Worm (Caenorhabditis elegans): ENCODE data around the gene frpr-14.

frpr-14 gene

DNA sequence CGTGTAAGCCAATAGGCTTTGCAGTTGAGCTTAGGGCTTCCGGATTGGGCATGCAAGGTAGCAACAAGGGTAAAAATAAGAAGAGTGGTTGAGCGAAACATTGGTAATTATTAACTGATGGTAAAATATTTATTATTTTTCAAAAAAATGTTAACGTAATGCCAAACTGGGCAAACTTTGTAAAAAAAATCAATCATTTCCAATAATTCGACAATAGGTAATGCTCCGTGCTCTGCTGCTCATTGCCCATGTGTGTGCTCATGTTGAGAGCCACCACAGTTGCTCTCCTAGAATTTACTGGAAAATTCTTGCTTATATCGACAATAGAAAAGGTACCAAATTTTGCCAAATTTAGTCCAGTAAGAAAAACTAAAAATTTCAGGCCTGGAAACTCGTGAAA is 29.9 kb downstream of the frpr-14 start, which contains the start of the genes T02H6.10 and T02H6.8:
TSS of gene T02H6.10 (minus strand) at position 101 of the 400 bp plus-strand sequence.
TSS of gene T02H6.8 (plus strand) at position 221 of the 400 bp plus-strand sequence.
- TF ChIP-seq tab-1 (GFP tag; IDR thresholded peaks at IDR 0.05) (no peak), ref-1 (GFP tag; conservative IDR thresholded peaks at IDR 0.05) (no peak), cog-1 (tag; optimal IDR thresholded peaks at IDR 0.05) (no peak), flt-1 (GFP tag; IDR thresholded peaks at IDR 0.05) (no peak), med-1 (GFP tag; optimal IDR thresholded peaks at IDR 0.05; ENCODE audit: insufficient read depth) (no peak), klf-2 (GFP tag; conservative IDR thresholded peaks at IDR 0.05) (no peak), ztf-29 (GFP tag; IDR thresholded peaks at IDR 0.05) (no peak), ztf-23 (GFP tag; IDR thresholded peaks at IDR 0.05) (no peak), T22C8.4 (GFP tag; IDR thresholded peaks at IDR 0.05) (no peak)

DNA sequence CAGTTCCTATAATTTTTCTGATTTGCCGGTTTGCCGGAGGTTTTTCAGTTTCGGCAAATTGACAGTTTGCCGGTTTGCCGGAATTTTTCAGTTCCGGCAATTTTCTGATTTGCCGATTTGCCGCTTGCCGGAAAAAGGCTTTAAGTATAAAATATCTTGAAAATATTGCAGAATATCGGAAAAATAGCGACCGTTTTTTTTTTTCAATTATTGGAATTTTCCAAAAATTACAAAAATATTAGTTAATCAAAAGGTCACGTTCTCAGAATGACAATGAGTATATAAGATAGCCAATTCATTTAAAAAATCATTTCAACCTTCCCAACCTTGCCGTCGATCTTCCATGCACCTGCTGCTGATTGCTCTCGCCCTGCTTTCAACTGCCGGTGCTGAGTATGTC is 31.6 kb downstream of the frpr-14 start, which contains the start of gene T02H6.7:
TSS of gene T02H6.7 (plus strand) at position 301 of the 400 bp plus-strand sequence.
- TF ChIP-seq tab-1 (GFP tag; IDR thresholded peaks at IDR 0.05) (no peak), T22C8.4 (GFP tag; IDR thresholded peaks at IDR 0.05) (no peak), med-1 (GFP tag; optimal IDR thresholded peaks at IDR 0.05; ENCODE audit: insufficient read depth) (no peak), flt-1 (GFP tag; IDR thresholded peaks at IDR 0.05) (no peak), klf-2 (GFP tag; conservative IDR thresholded peaks at IDR 0.05) (no peak), cog-1 (tag; optimal IDR thresholded peaks at IDR 0.05) (no peak), ref-1 (GFP tag; conservative IDR thresholded peaks at IDR 0.05) (no peak), ztf-29 (GFP tag; IDR thresholded peaks at IDR 0.05) (no peak), ztf-23 (GFP tag; IDR thresholded peaks at IDR 0.05) (no peak)

DNA sequence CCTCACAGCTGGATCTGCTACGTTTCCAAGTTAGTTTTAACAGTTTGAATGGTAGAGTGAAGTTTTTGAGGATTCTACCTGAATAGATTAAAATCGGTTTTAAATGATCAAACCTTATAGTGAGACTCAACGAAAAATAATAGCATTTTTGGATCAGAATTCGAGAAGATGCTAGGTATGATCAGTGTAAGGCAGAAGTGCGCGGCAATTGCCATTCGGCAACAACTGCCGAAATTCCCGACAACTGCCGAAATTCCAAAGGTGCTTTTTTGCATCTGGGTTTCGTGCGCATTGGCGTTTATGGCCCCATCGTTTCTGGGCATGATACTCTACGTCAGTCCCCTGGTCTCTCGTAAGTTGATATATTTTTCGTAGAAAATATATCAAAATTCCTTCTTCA is 32.7 kb downstream of the frpr-14 start, which contains the start of gene T02H6.6:
TSS of gene T02H6.6 (plus strand) at position 301 of the 400 bp plus-strand sequence.
- no peak for TF ChIP-seq cog-1 (tag; optimal IDR thresholded peaks at IDR 0.05)
- TF ChIP-seq flt-1 (GFP tag; IDR thresholded peaks at IDR 0.05), result no peak
- TF ChIP-seq med-1 (GFP tag; optimal IDR thresholded peaks at IDR 0.05; ENCODE audit: insufficient read depth), result no peak
- no peak for TF ChIP-seq ztf-23 (GFP tag; IDR thresholded peaks at IDR 0.05)
- no peak for TF ChIP-seq klf-2 (GFP tag; conservative IDR thresholded peaks at IDR 0.05)

DNA sequence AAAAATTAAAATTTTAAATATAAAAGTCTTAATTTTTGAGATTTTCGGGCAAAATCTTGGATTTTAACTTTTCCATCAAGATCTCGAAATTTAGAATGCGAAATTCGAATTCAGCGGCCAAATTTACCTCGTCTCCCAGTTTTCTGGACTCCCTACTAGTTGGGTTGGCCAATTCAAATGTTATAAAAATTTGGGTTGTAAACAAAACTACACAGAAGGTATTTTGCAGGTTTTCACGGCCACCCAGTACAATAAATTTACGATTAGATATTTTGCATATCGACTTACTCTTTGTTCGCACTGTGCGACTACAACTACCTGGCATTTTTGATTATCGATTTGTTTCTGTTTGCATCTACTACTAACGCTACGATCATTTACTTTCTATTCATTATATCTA is 34.1 kb downstream of the frpr-14 start, which contains the start of gene T02H6.5:
TSS of gene T02H6.5 (plus strand) at position 301 of the 400 bp plus-strand sequence.
- no peak for TF ChIP-seq klf-2 (GFP tag; conservative IDR thresholded peaks at IDR 0.05)
- no peak for TF ChIP-seq flt-1 (GFP tag; IDR thresholded peaks at IDR 0.05)
- no peak for TF ChIP-seq cog-1 (tag; optimal IDR thresholded peaks at IDR 0.05)
- no peak for TF ChIP-seq ref-1 (GFP tag; conservative IDR thresholded peaks at IDR 0.05)
- TF ChIP-seq ztf-23 (GFP tag; IDR thresholded peaks at IDR 0.05), result no peak
- no peak for TF ChIP-seq T22C8.4 (GFP tag; IDR thresholded peaks at IDR 0.05)
- no peak for TF ChIP-seq tab-1 (GFP tag; IDR thresholded peaks at IDR 0.05)
- TF ChIP-seq ztf-29 (GFP tag; IDR thresholded peaks at IDR 0.05), result no peak
- no peak for TF ChIP-seq med-1 (GFP tag; optimal IDR thresholded peaks at IDR 0.05; ENCODE audit: insufficient read depth)

DNA sequence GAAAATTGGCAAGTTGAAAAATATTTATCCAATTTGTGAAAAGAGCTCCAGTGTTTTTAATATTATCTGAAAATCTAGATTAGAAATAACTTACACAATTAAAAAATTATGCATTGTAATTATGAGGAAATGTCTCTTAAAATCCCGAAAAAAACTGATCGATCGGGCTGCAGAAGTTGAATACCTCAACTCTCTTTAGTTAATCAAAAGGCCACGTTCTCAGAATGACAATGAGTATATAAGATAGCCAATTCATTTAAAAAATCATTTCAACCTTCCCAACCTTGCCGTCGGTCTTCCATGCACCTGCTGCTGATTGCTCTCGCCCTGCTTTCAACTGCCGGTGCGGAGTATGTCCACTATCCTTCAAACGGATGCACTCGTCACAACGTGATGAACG is 39.0 kb downstream of the frpr-14 start, which contains the start of gene T02H6.4:
TSS of gene T02H6.4 (plus strand) at position 301 of the 400 bp plus-strand sequence.
- TF ChIP-seq ztf-23 (GFP tag; IDR thresholded peaks at IDR 0.05) (no peak), cog-1 (tag; optimal IDR thresholded peaks at IDR 0.05) (no peak), med-1 (GFP tag; optimal IDR thresholded peaks at IDR 0.05; ENCODE audit: insufficient read depth) (no peak), T22C8.4 (GFP tag; IDR thresholded peaks at IDR 0.05) (no peak), tab-1 (GFP tag; IDR thresholded peaks at IDR 0.05) (no peak), flt-1 (GFP tag; IDR thresholded peaks at IDR 0.05) (no peak), klf-2 (GFP tag; conservative IDR thresholded peaks at IDR 0.05) (no peak), ref-1 (GFP tag; conservative IDR thresholded peaks at IDR 0.05) (no peak)

DNA sequence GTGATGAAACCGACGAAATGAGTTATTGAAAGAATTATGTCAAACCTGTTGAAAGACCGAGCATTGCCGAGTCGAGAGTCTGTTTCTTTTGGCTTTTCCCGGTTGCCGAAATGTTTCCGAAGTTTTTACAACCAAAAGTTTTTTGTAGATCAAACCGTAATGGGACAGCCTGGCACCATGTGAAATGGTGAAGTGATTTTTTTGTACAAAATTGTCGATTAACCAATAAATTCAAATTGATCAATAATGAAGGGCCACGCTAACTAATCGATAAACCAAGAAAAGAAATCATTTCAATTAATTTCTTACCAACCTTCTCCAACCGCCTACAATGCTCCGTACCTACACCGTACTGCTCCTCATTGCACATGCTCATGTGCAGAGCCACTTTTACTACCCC is 40.8 kb downstream of the frpr-14 start, which contains the start of gene T02H6.3:
TSS of gene T02H6.3 (plus strand) at position 301 of the 400 bp plus-strand sequence.
- TF ChIP-seq T22C8.4 (GFP tag; IDR thresholded peaks at IDR 0.05) (no peak), cog-1 (tag; optimal IDR thresholded peaks at IDR 0.05) (no peak), tab-1 (GFP tag; IDR thresholded peaks at IDR 0.05) (no peak), med-1 (GFP tag; optimal IDR thresholded peaks at IDR 0.05; ENCODE audit: insufficient read depth) (no peak), ztf-23 (GFP tag; IDR thresholded peaks at IDR 0.05) (no peak), ztf-29 (GFP tag; IDR thresholded peaks at IDR 0.05) (no peak), ref-1 (GFP tag; conservative IDR thresholded peaks at IDR 0.05) (no peak), flt-1 (GFP tag; IDR thresholded peaks at IDR 0.05) (no peak), klf-2 (GFP tag; conservative IDR thresholded peaks at IDR 0.05) (no peak)

DNA sequence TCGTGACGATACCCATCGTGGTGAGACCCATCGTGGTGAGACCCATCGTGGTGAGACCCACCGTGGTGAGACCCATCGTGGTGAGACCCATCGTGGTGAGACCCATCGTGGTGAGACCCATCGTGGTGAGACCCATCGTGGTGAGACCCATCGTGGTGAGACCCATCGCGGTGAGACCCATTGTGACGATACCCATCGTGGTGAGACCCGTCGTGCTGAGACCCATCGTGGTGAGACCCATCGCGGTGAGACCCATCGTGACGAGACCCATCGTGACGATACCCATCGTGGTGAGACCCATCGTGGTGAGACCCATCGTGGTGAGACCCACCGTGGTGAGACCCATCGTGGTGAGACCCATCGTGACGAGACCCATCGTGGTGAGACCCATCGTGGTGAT is 44.3 kb downstream of the frpr-14 start:
- TF ChIP-seq T22C8.4 (GFP tag; IDR thresholded peaks at IDR 0.05), result peak; percentile 34; the same call in 1 of the 2 replicates
- TF ChIP-seq ref-1 (GFP tag; conservative IDR thresholded peaks at IDR 0.05), result 0 out of 2 replicates have a peak, but pooled peaks have one; percentile 28
- TF ChIP-seq ztf-23 (GFP tag; IDR thresholded peaks at IDR 0.05), result peak; percentile 41; the same call in 1 of the 2 replicates
- peak; percentile 80 for TF ChIP-seq tab-1 (GFP tag; IDR thresholded peaks at IDR 0.05)

DNA sequence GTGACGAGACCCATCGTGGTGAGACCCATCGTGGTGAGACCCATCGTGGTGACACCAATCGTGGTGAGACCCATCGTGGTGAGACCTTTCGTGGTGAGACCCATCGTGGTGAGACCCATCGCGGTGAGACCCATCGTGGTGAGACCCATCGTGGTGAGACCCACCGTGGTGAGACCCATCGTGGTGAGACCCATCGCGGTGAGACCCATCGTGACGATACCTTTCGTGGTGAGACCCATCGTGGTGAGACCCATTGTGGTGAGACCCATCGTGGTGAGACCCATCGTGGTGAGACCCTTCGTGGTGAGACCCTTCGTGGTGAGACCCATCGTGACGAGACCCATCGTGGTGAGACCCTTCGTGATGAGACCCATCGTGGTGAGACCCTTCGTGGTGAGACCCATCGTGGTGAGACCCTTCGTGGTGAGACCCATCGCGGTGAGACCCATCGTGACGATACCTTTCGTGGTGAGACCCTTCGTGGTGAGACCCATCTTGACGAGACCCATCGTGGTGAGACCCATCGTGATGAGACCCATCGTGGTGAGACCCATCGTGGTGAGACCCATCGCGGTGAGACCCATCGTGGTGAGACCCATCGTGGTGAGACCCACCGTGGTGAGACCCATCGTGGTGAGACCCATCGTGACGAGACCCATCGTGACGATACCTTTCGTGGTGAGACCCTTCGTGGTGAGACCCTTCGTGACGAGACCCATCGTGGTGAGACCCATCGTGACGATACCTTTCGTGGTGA is 46.2 kb downstream of the frpr-14 start:
- TF ChIP-seq ztf-29 (GFP tag; IDR thresholded peaks at IDR 0.05) (peak; percentile 23; the same call in 1 of the 2 replicates), klf-2 (GFP tag; conservative IDR thresholded peaks at IDR 0.05) (peak; percentile 66), flt-1 (GFP tag; IDR thresholded peaks at IDR 0.05) (peak; percentile 69), ref-1 (GFP tag; conservative IDR thresholded peaks at IDR 0.05) (peak; percentile 59), tab-1 (GFP tag; IDR thresholded peaks at IDR 0.05) (peak; percentile 81), T22C8.4 (GFP tag; IDR thresholded peaks at IDR 0.05) (peak; percentile 75)

DNA sequence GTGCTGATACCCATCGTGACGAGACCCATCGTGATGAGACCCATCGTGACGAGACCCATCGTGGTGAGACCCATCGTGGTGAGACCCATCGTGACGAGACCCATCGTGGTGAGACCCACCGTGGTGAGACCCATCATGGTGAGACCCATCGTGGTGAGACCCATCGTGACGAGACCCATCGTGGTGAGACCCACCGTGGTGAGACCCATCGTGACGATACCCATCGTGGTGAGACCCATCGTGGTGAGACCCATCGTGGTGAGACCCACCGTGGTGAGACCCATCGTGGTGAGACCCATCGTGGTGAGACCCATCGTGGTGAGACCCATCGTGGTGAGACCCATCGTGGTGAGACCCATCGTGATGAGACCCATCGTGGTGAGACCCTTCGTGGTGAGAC is 47.7 kb downstream of the frpr-14 start:
- TF ChIP-seq ztf-23 (GFP tag; IDR thresholded peaks at IDR 0.05) (peak; percentile 48; the same call in 1 of the 2 replicates), tab-1 (GFP tag; IDR thresholded peaks at IDR 0.05) (0 out of 2 replicates have a peak, but pooled peaks have one; percentile 45)

DNA sequence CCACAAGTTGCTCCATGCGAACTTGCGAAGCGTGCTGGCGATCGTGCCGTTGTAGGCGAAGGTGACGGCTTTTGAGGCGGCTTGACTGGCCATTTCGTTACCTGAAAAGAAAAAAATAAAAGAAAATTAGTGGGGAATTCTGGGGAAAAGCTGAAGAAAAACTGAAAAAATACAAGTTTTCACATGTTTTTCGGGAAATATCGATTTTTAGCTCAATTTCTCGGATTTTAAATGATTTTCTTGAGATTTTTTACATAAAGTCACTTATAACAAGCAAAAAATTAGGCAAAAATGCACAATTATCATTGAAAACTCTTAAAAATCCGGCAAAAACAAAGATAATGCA is 50.2 kb downstream of the frpr-14 start, which contains the start of gene T02H6.11:
TSS of gene T02H6.11 (minus strand) at position 101 of the 346 bp plus-strand sequence.
- TF ChIP-seq tab-1 (GFP tag; IDR thresholded peaks at IDR 0.05) (no peak), med-1 (GFP tag; optimal IDR thresholded peaks at IDR 0.05; ENCODE audit: insufficient read depth) (no peak), flt-1 (GFP tag; IDR thresholded peaks at IDR 0.05) (no peak), klf-2 (GFP tag; conservative IDR thresholded peaks at IDR 0.05) (no peak), ref-1 (GFP tag; conservative IDR thresholded peaks at IDR 0.05) (no peak), cog-1 (tag; optimal IDR thresholded peaks at IDR 0.05) (no peak), ztf-23 (GFP tag; IDR thresholded peaks at IDR 0.05) (no peak), ztf-29 (GFP tag; IDR thresholded peaks at IDR 0.05) (no peak), T22C8.4 (GFP tag; IDR thresholded peaks at IDR 0.05) (no peak)
